Worm (Caenorhabditis elegans): ENCODE data around the gene aat-3.
A peak's percentile ranks its signal among the peaks of the same experiment; 100 is the strongest.

Gene aat-3

ce11 chrX:2581828-2582589, 29.9 kb downstream of the aat-3 start (continued):
- TF ChIP-seq vab-15 (tag; optimal IDR thresholded peaks at IDR 0.05) (peak; percentile 63), mep-1 (tag; optimal IDR thresholded peaks at IDR 0.05) (peak; percentile 48)

DNA sequence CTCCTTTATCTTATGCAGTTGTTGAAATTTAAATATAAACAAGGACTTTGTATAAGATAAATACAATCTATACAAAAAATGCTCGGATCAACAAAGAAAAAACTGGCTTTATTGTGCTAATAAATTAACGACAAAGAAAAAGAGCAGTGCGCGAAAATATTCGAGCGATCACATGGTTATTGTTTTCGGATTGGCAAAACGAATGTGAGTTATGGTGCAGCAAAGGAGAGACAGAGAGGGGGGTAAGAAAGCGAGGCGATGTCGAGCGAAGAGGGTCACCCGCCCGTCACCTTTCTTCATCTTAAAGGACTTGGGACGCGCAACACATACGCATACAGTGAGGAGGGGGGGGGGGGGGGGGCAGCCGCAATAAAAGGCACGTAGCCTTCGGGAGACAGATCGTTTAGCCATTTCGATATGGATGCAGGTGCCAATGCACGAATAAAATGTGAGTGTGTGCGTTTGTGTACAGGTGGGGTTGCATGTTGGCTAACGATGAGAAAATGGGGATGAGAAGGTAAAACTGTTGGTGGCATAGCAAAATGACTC, 31.1 kb downstream of the aat-3 start:
- TF ChIP-seq unc-130 (tag; optimal IDR thresholded peaks at IDR 0.05) (no peak), tlp-1 (tag; optimal IDR thresholded peaks at IDR 0.05) (no peak), zag-1 (tag; optimal IDR thresholded peaks at IDR 0.05) (no peak), C16A3.4 (tag; optimal IDR thresholded peaks at IDR 0.05) (no peak), nhr-20 (tag; optimal IDR thresholded peaks at IDR 0.05) (peak; percentile 0), grh-1 (GFP tag; IDR thresholded peaks at IDR 0.05) (0 out of 2 replicates have a peak, but pooled peaks have one; percentile 32), lin-13 (GFP tag; optimal IDR thresholded peaks at IDR 0.05) (no peak), hpl-2 (GFP tag; optimal IDR thresholded peaks at IDR 0.05) (no peak), mef-2 (tag; optimal IDR thresholded peaks at IDR 0.05) (no peak), vab-15 (tag; optimal IDR thresholded peaks at IDR 0.05) (no peak), mep-1 (tag; optimal IDR thresholded peaks at IDR 0.05) (no peak), snu-23 (GFP tag; optimal IDR thresholded peaks at IDR 0.05) (peak; percentile 3), Y116A8C.19 (tag; optimal IDR thresholded peaks at IDR 0.05; ENCODE audit: borderline replicate concordance) (no peak), nhr-12 (tag; optimal IDR thresholded peaks at IDR 0.05) (no peak), nhr-47 (tag; optimal IDR thresholded peaks at IDR 0.05) (peak; percentile 18), ceh-63 (GFP tag; optimal IDR thresholded peaks at IDR 0.05) (no peak), efl-3 (GFP tag; optimal IDR thresholded peaks at IDR 0.05) (no peak), nhr-85 (tag) (peak; percentile 86), C34B4.2 (tag; optimal IDR thresholded peaks at IDR 0.05) (no peak), zip-4 (GFP tag; optimal IDR thresholded peaks at IDR 0.05) (no peak), lir-3 (tag; optimal IDR thresholded peaks at IDR 0.05; ENCODE audit: poor library complexity) (no peak), tbx-2 (tag; optimal IDR thresholded peaks at IDR 0.05) (no peak), unc-62 (GFP tag; optimal IDR thresholded peaks at IDR 0.05) (no peak), nhr-71 (tag; optimal IDR thresholded peaks at IDR 0.05) (peak; percentile 13), skn-1 (tag; optimal IDR thresholded peaks at IDR 0.05) (peak; percentile 22), pag-3 (tag; optimal IDR thresholded peaks at IDR 0.05; ENCODE audit: borderline replicate concordance, insufficient read depth) (no peak), nhr-11 (tag; optimal IDR thresholded peaks at IDR 0.05) (no peak), hlh-17 (GFP tag; optimal IDR thresholded peaks at IDR 0.05; ENCODE audit: borderline replicate concordance) (no peak), efl-1 (optimal IDR thresholded peaks at IDR 0.05) (no peak), efl-1 (GFP tag; optimal IDR thresholded peaks at IDR 0.05 in 1 of 2) (peak in 1 of 2 experiments; percentile 8), nhr-237 (tag; optimal IDR thresholded peaks at IDR 0.05) (no peak), nhr-90 (tag; optimal IDR thresholded peaks at IDR 0.05; ENCODE audit: poor library complexity) (peak; percentile 31), lin-14 (GFP tag; optimal IDR thresholded peaks at IDR 0.05) (peak; percentile 59), F16B12.6 (tag; optimal IDR thresholded peaks at IDR 0.05) (no peak), swsn-7 (tag; optimal IDR thresholded peaks at IDR 0.05) (no peak), nhr-19 (GFP tag; conservative IDR thresholded peaks at IDR 0.05) (peak; percentile 11; the same call in 1 of the 2 replicates)

DNA sequence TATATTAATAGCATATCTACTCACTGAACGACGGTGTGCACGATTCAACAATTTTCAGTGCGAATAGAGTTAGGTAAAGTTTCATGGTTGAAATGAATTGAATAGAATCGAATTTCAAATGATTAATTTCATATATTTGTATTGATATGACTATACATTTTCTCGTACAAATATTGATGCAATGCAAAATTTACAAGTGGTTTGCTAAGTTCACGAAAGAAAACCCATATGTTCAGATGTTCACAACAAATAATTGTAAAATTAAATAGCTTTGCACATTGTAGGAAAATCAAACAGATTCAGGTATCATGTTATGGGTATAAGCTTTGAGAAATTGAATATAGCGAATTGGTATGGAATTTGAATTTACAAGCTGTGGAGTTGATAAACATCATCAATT, 33.6 kb downstream of the aat-3 start, which contains the start of gene H01M10.2:
Gene H01M10.2, minus strand, starts transcription at position 101 of the 400 bp plus-strand sequence.
- TF ChIP-seq nhr-19 (GFP tag; conservative IDR thresholded peaks at IDR 0.05) (no peak), fkh-8 (tag; optimal IDR thresholded peaks at IDR 0.05) (no peak), tbx-2 (tag; optimal IDR thresholded peaks at IDR 0.05) (no peak), pqm-1 (tag; optimal IDR thresholded peaks at IDR 0.05) (no peak), snpc-4 (tag; optimal IDR thresholded peaks at IDR 0.05) (no peak), lin-39 (tag; optimal IDR thresholded peaks at IDR 0.05) (no peak)
